Worm (Caenorhabditis elegans) whole organism, L2 larva: Measurements from ENCODE around the gene srbc-38.

Experiments
- ZK546.5 ChIP-seq: sonication (generic microtip); optimal IDR thresholded peaks from 2 replicates; lab custom pipeline; 2017; ENCODE audit warnings: missing biosample characterization, missing genetic modification characterization
- ceh-82 ChIP-seq: fragments of 150-350 bp; optimal IDR thresholded peaks from 2 replicates; lab custom pipeline; 2014; ENCODE audit warnings: missing biosample characterization, missing genetic modification characterization
- dmd-4 ChIP-seq: sonication (generic microtip); optimal IDR thresholded peaks from 2 replicates; lab custom pipeline; 2017; ENCODE audit warnings: missing biosample characterization, missing genetic modification characterization
- elt-3 ChIP-seq: sonication (generic microtip); optimal IDR thresholded peaks from 2 replicates; lab custom pipeline; 2017; ENCODE audit warnings: missing biosample characterization, missing genetic modification characterization
- mab-5 ChIP-seq: fragments of 150-350 bp; optimal IDR thresholded peaks from 2 replicates; lab custom pipeline; 2014; ENCODE audit warnings: missing biosample characterization, missing genetic modification characterization
- nhr-10 ChIP-seq: sonication (generic microtip); optimal IDR thresholded peaks from 2 replicates; lab custom pipeline; 2017; ENCODE audit warnings: missing biosample characterization, missing genetic modification characterization
- nhr-12 ChIP-seq: fragments of 150-350 bp; optimal IDR thresholded peaks from 2 replicates; lab custom pipeline; 2014; ENCODE audit warnings: missing biosample characterization, missing genetic modification characterization
- nhr-21 ChIP-seq: fragments of 150-350 bp; optimal IDR thresholded peaks from 2 replicates; lab custom pipeline; 2014; ENCODE audit warnings: missing biosample characterization, missing genetic modification characterization
- nhr-25 ChIP-seq: fragments of 150-350 bp; sonication (generic microtip); optimal IDR thresholded peaks from 3 replicates; lab custom pipeline; 2014; ENCODE audit warnings: missing biosample characterization, missing genetic modification characterization
- sem-4 ChIP-seq: fragments of 150-350 bp; optimal IDR thresholded peaks from 2 replicates; lab custom pipeline; 2014; ENCODE audit warnings: missing biosample characterization, missing genetic modification reagents, missing genetic modification characterization
- zag-1 ChIP-seq: fragments of 150-350 bp; optimal IDR thresholded peaks from 2 replicates; lab custom pipeline; 2014; ENCODE audit warnings: missing biosample characterization, missing genetic modification characterization
- ztf-11 ChIP-seq: sonication (generic microtip); optimal IDR thresholded peaks from 2 replicates; lab custom pipeline; 2017; ENCODE audit warnings: missing biosample characterization, missing genetic modification characterization

- TF ChIP-seq ztf-11 (tag; lab: Kevin White, UChicago) = no peak
- no peak for TF ChIP-seq nhr-21 (tag; lab: Kevin White, UChicago)
- no peak for TF ChIP-seq zag-1 (tag; lab: Kevin White, UChicago)
- TF ChIP-seq mab-5 (tag; lab: Kevin White, UChicago) = no peak
- TF ChIP-seq elt-3 (tag; lab: Kevin White, UChicago) = no peak
- TF ChIP-seq nhr-25 (tag; lab: Kevin White, UChicago) = no peak
- no peak for TF ChIP-seq dmd-4 (tag; lab: Kevin White, UChicago)
- TF ChIP-seq nhr-10 (tag; lab: Kevin White, UChicago) = no peak
- no peak for TF ChIP-seq nhr-12 (tag; lab: Kevin White, UChicago)
- TF ChIP-seq ZK546.5 (tag; lab: Kevin White, UChicago) = no peak
- no peak for TF ChIP-seq sem-4 (tag; lab: Kevin White, UChicago)
- TF ChIP-seq ceh-82 (tag; lab: Kevin White, UChicago) = no peak
Observed at ce11 chrV:725807-726572, 19.0 kb downstream of the srbc-38 start.
